Fruit fly (Drosophila melanogaster) whole organism, embryonic: ENCODE measurements around the gene CG31639.

Experiments
- CG12071 ChIP-seq: fragments of 200-800 bp; sonication (Bioruptor generic); optimal IDR thresholded peaks from 3 replicates; lab custom pipeline; 2018; ENCODE audit warnings: missing biosample characterization, mild to moderate bottlenecking, missing genetic modification characterization
- CG14014 ChIP-seq: fragments of 200-800 bp; sonication (Bioruptor generic); IDR thresholded peaks from 2 replicates; pipeline ENCODE4 v1.3.6; 2022; ENCODE audit warnings: missing biosample characterization, missing genetic modification characterization
- CG8388 ChIP-seq: fragments of 200-800 bp; sonication (Bioruptor generic); optimal IDR thresholded peaks from 2 replicates; lab custom pipeline; 2019; ENCODE audit warnings: missing biosample characterization, mild to moderate bottlenecking, missing genetic modification characterization, moderate library complexity
- Lpt ChIP-seq: fragments of >200 bp; optimal IDR thresholded peaks from 2 replicates; lab custom pipeline; 2018; ENCODE audit warnings: missing biosample characterization, missing genetic modification characterization
- Mad ChIP-seq: fragments of 200-800 bp; sonication (Bioruptor generic); optimal IDR thresholded peaks from 2 replicates; lab custom pipeline; 2016; ENCODE audit warnings: missing biosample characterization, missing genetic modification characterization
- NfI ChIP-seq: fragments of 200-800 bp; sonication (Bioruptor generic); optimal IDR thresholded peaks from 3 replicates; lab custom pipeline; 2018; ENCODE audit warnings: missing biosample characterization, mild to moderate bottlenecking, missing genetic modification characterization, moderate library complexity
- Spps ChIP-seq: fragments of 200-800 bp; sonication (Bioruptor generic); optimal IDR thresholded peaks from 2 replicates; lab custom pipeline; 2018; ENCODE audit warnings: missing biosample characterization, mild to moderate bottlenecking, missing genetic modification characterization
- YL-1 ChIP-seq: fragments of 200-800 bp; sonication (Bioruptor generic); optimal IDR thresholded peaks from 3 replicates; lab custom pipeline; 2017; ENCODE audit warnings: missing biosample characterization, mild to moderate bottlenecking, missing genetic modification characterization
- chm ChIP-seq: fragments of 200-800 bp; sonication (Bioruptor generic); IDR thresholded peaks from 2 replicates; pipeline ENCODE4 v1.3.6; 2022; ENCODE audit warnings: missing biosample characterization, missing genetic modification characterization
- chn ChIP-seq: fragments of 200-800 bp; sonication (Bioruptor generic); optimal IDR thresholded peaks from 2 replicates; lab custom pipeline; 2016; ENCODE audit warnings: missing biosample characterization, missing genetic modification characterization
- lmd ChIP-seq: fragments of 200-800 bp; sonication (Bioruptor generic); IDR thresholded peaks from 2 replicates; pipeline ENCODE4 v1.3.6; 2022; ENCODE audit warnings: missing biosample characterization, missing genetic modification characterization

- TF ChIP-seq YL-1 (GFP tag; lab: Kevin White, UChicago) (no peak), Spps (no peak), chn (no peak), NfI (GFP tag; lab: Kevin White, UChicago) (no peak), Mad (no peak), Lpt (GFP tag; lab: Kevin White, UChicago) (no peak), lmd (GFP tag; lab: Robert Waterston, UW) (no peak), CG8388 (GFP tag; lab: Kevin White, UChicago) (no peak), chm (GFP tag; lab: Robert Waterston, UW) (no peak), CG12071 (GFP tag; lab: Kevin White, UChicago) (no peak), CG14014 (GFP tag; lab: Robert Waterston, UW) (no peak)
Measured at dm6 chr2L:6193004-6193566, 38.1 kb upstream of the CG31639 start.
